Worm (Caenorhabditis elegans) whole organism, L1 larva: ENCODE data around the gene ZK896.4.

ENCODE experiments used
- alr-1 ChIP-seq: fragments of 200-800 bp; sonication (Bioruptor generic); optimal IDR thresholded peaks from 2 replicates; lab custom pipeline; 2018; ENCODE audit warnings: borderline replicate concordance, mild to moderate bottlenecking, missing genetic modification characterization, missing compliant biosample characterization
- jun-1 ChIP-seq: fragments of 150-350 bp; optimal IDR thresholded peaks from 2 replicates; lab custom pipeline; 2014; ENCODE audit warnings: missing biosample characterization, missing genetic modification reagents, missing genetic modification characterization
- lin-39 ChIP-seq: fragments of 150-350 bp; optimal IDR thresholded peaks from 2 replicates; lab custom pipeline; 2014; ENCODE audit warnings: missing biosample characterization, missing genetic modification reagents, missing genetic modification characterization
- mdl-1 ChIP-seq, 2 experiments: fragments of 150-350 bp; optimal IDR thresholded peaks; 2 replicates each; lab custom pipeline; 2014 to 2017; ENCODE audit warnings: missing biosample characterization in 2 of 2, missing genetic modification characterization in 2 of 2, inconsistent platforms in 1 of 2
- mef-2 ChIP-seq: fragments of 150-350 bp; optimal IDR thresholded peaks from 2 replicates; lab custom pipeline; 2014; ENCODE audit warnings: missing biosample characterization, missing genetic modification characterization
- nhr-237 ChIP-seq: fragments of 150-350 bp; optimal IDR thresholded peaks from 2 replicates; lab custom pipeline; 2014; ENCODE audit warnings: missing biosample characterization, missing genetic modification characterization
- pqm-1 ChIP-seq: sonication (generic microtip); optimal IDR thresholded peaks from 3 replicates; lab custom pipeline; 2017; ENCODE audit warnings: missing biosample characterization, missing genetic modification characterization
- xbp-1 ChIP-seq: sonication (generic microtip); optimal IDR thresholded peaks from 2 replicates; lab custom pipeline; 2016; ENCODE audit warnings: missing genetic modification characterization, missing compliant biosample characterization

ce11 chrIV:12903687-12904086, 20.6 kb upstream of the ZK896.4 start:
- TF ChIP-seq mdl-1 (tag; optimal IDR thresholded peaks at IDR 0.05; lab: Kevin White, UChicago), result no peak
- TF ChIP-seq nhr-237 (tag; lab: Kevin White, UChicago), result no peak
- TF ChIP-seq lin-39 (tag; lab: Kevin White, UChicago), result no peak
- no peak for TF ChIP-seq jun-1 (tag; lab: Kevin White, UChicago)
- no peak for TF ChIP-seq alr-1 (tag; lab: Kevin White, UChicago)
- TF ChIP-seq mef-2 (tag; lab: Kevin White, UChicago), result no peak
- no peak for TF ChIP-seq pqm-1 (tag; lab: Kevin White, UChicago)
- TF ChIP-seq xbp-1 (tag; lab: Kevin White, UChicago), result no peak
